Fruit fly (Drosophila melanogaster) whole organism, prepupa: ENCODE results near the gene MED14.

Experiments used
- Blimp-1 ChIP-seq: fragments of 200-800 bp; sonication (Bioruptor generic); optimal IDR thresholded peaks from 3 replicates; lab custom pipeline; 2017; ENCODE audit warnings: missing biosample characterization, missing genetic modification characterization, mild to moderate bottlenecking, moderate library complexity, missing genetic modification reagents
- CG10631 ChIP-seq: fragments of 200-800 bp; sonication (Bioruptor generic); optimal IDR thresholded peaks from 2 replicates; lab custom pipeline; 2016; ENCODE audit warnings: missing biosample characterization, missing genetic modification characterization
- CG11294 ChIP-seq: fragments of 200-800 bp; sonication (Bioruptor generic); IDR thresholded peaks from 2 replicates; pipeline ENCODE4 v1.3.6; 2022; ENCODE audit warnings: missing biosample characterization, missing genetic modification characterization
- CG11762 ChIP-seq: fragments of 200-800 bp; sonication (Bioruptor generic); optimal IDR thresholded peaks from 3 replicates; lab custom pipeline; 2016; ENCODE audit warnings: missing biosample characterization, missing genetic modification characterization; ENCODE audit not compliant: insufficient read depth
- CG11902 ChIP-seq: fragments of 200-800 bp; sonication (Bioruptor generic); optimal IDR thresholded peaks from 3 replicates; lab custom pipeline; 2016; ENCODE audit warnings: missing biosample characterization, missing genetic modification characterization
- CG15336 ChIP-seq: fragments of 200-800 bp; sonication (Bioruptor generic); IDR thresholded peaks from 2 replicates; pipeline ENCODE4 v1.3.6; 2022; ENCODE audit warnings: missing biosample characterization, missing genetic modification characterization
- CG1621 ChIP-seq: fragments of 200-800 bp; sonication (Bioruptor generic); optimal IDR thresholded peaks from 3 replicates; lab custom pipeline; 2018; ENCODE audit warnings: missing biosample characterization, mild to moderate bottlenecking, missing genetic modification characterization
- CG3032 ChIP-seq: fragments of 200-800 bp; optimal IDR thresholded peaks from 2 replicates; lab custom pipeline; 2019; ENCODE audit warnings: missing biosample characterization, mild to moderate bottlenecking, missing genetic modification characterization, moderate library complexity
- CG31627 ChIP-seq: fragments of 200-800 bp; sonication (Bioruptor generic); optimal IDR thresholded peaks from 3 replicates; lab custom pipeline; 2016; ENCODE audit warnings: missing biosample characterization, missing genetic modification characterization
- CG32006 ChIP-seq: fragments of 200-800 bp; sonication (Bioruptor generic); optimal IDR thresholded peaks from 3 replicates; lab custom pipeline; 2017; ENCODE audit warnings: missing biosample characterization, mild to moderate bottlenecking, missing genetic modification characterization
- CG34406 ChIP-seq: fragments of 200-800 bp; sonication (Bioruptor generic); optimal IDR thresholded peaks from 3 replicates; lab custom pipeline; 2016; ENCODE audit warnings: missing biosample characterization, missing genetic modification characterization
- CG4318 ChIP-seq: fragments of 200-800 bp; sonication (Bioruptor generic); optimal IDR thresholded peaks from 3 replicates; lab custom pipeline; 2017; ENCODE audit warnings: missing biosample characterization, mild to moderate bottlenecking, missing genetic modification characterization
- CG6163 ChIP-seq: fragments of 200-800 bp; sonication (Bioruptor generic); IDR thresholded peaks from 3 replicates; pipeline ENCODE4 v1.3.6; 2022; ENCODE audit warnings: missing biosample characterization, missing genetic modification characterization
- CG6276 ChIP-seq: fragments of 200-800 bp; sonication (Bioruptor generic); optimal IDR thresholded peaks from 2 replicates; lab custom pipeline; 2017; ENCODE audit warnings: missing biosample characterization, mild to moderate bottlenecking, missing genetic modification characterization
- CG6792 ChIP-seq: fragments of 200-800 bp; sonication (Bioruptor generic); optimal IDR thresholded peaks from 3 replicates; lab custom pipeline; 2016; ENCODE audit warnings: missing biosample characterization, missing genetic modification characterization
- CG6854 ChIP-seq: fragments of 200-800 bp; sonication (Bioruptor generic); optimal IDR thresholded peaks from 2 replicates; lab custom pipeline; 2017; ENCODE audit warnings: missing biosample characterization, mild to moderate bottlenecking, missing genetic modification characterization
- CG8119 ChIP-seq: fragments of 200-800 bp; sonication (Bioruptor generic); IDR thresholded peaks from 3 replicates; pipeline ENCODE4 v1.3.6; 2022; ENCODE audit warnings: missing biosample characterization, missing genetic modification characterization
- CG8319 ChIP-seq: fragments of 200-800 bp; sonication (Bioruptor generic); optimal IDR thresholded peaks from 3 replicates; lab custom pipeline; 2016; ENCODE audit warnings: missing biosample characterization, missing genetic modification characterization
- CG8632 ChIP-seq: fragments of 200-800 bp; sonication (Bioruptor generic); optimal IDR thresholded peaks from 3 replicates; lab custom pipeline; 2016; ENCODE audit warnings: missing biosample characterization, missing genetic modification characterization
- Eip75B ChIP-seq: fragments of 200-800 bp; sonication (Bioruptor generic); optimal IDR thresholded peaks from 3 replicates; lab custom pipeline; 2016; ENCODE audit warnings: missing biosample characterization, missing genetic modification characterization
- Eip78C ChIP-seq: fragments of 200-800 bp; sonication (Bioruptor generic); peaks from one replicate; lab custom pipeline; 2016; ENCODE audit warnings: missing biosample characterization, missing genetic modification characterization
- Eip93F ChIP-seq: fragments of 200-800 bp; sonication (Bioruptor generic); optimal IDR thresholded peaks from 2 replicates; lab custom pipeline; 2016; ENCODE audit warnings: missing biosample characterization, mild to moderate bottlenecking, missing genetic modification characterization
- Ets96B ChIP-seq: fragments of 200-800 bp; optimal IDR thresholded peaks from 2 replicates; lab custom pipeline; 2019; ENCODE audit warnings: missing biosample characterization, mild to moderate bottlenecking, missing genetic modification characterization, moderate library complexity
- Gug ChIP-seq: fragments of 200-800 bp; sonication (Bioruptor generic); IDR thresholded peaks from 2 replicates; pipeline ENCODE4 v1.3.6; 2022; ENCODE audit warnings: missing biosample characterization, missing genetic modification characterization
- Hr38 ChIP-seq: sonication (Bioruptor generic); optimal IDR thresholded peaks from 2 replicates; lab custom pipeline; 2016; ENCODE audit warnings: missing biosample characterization, missing genetic modification characterization
- Hr4 ChIP-seq: fragments of 200-800 bp; sonication (Bioruptor generic); optimal IDR thresholded peaks from 3 replicates; lab custom pipeline; 2016; ENCODE audit warnings: missing biosample characterization, missing genetic modification characterization
- Lpt ChIP-seq: fragments of 200-800 bp; sonication (Bioruptor generic); optimal IDR thresholded peaks from 3 replicates; lab custom pipeline; 2016; ENCODE audit warnings: missing biosample characterization, missing genetic modification characterization
- Met ChIP-seq: fragments of 200-800 bp; sonication (Bioruptor generic); optimal IDR thresholded peaks from 3 replicates; lab custom pipeline; 2016; ENCODE audit warnings: missing biosample characterization, missing genetic modification characterization
- OdsH ChIP-seq: fragments of 200-800 bp; sonication (Bioruptor generic); optimal IDR thresholded peaks from 3 replicates; lab custom pipeline; 2016; ENCODE audit warnings: missing biosample characterization, missing genetic modification characterization
- Smox ChIP-seq: fragments of 200-800 bp; sonication (Bioruptor generic); optimal IDR thresholded peaks from 3 replicates; lab custom pipeline; 2016; ENCODE audit warnings: missing biosample characterization, missing genetic modification characterization
- Sox102F ChIP-seq: fragments of 200-800 bp; sonication (Bioruptor generic); optimal IDR thresholded peaks from 2 replicates; lab custom pipeline; 2016; ENCODE audit warnings: missing biosample characterization, mild to moderate bottlenecking, missing genetic modification characterization
- Sox14 ChIP-seq: fragments of 200-800 bp; sonication (Bioruptor generic); optimal IDR thresholded peaks from 3 replicates; lab custom pipeline; 2016; ENCODE audit warnings: missing biosample characterization, missing genetic modification characterization
- Sox15 ChIP-seq: fragments of 200-800 bp; sonication (Bioruptor generic); optimal IDR thresholded peaks from 3 replicates; lab custom pipeline; 2016; ENCODE audit warnings: missing biosample characterization, missing genetic modification characterization
- acj6 ChIP-seq: fragments of 200-800 bp; sonication (Bioruptor generic); optimal IDR thresholded peaks from 3 replicates; lab custom pipeline; 2016; ENCODE audit warnings: missing biosample characterization, missing genetic modification characterization
- cyc ChIP-seq: fragments of 200-800 bp; sonication (Bioruptor generic); optimal IDR thresholded peaks from 3 replicates; lab custom pipeline; 2016; ENCODE audit warnings: missing biosample characterization, missing genetic modification characterization
- dac ChIP-seq: fragments of 200-800 bp; sonication (Bioruptor generic); optimal IDR thresholded peaks from 2 replicates; lab custom pipeline; 2017; ENCODE audit warnings: missing biosample characterization, mild to moderate bottlenecking, missing genetic modification characterization
- dsx ChIP-seq: fragments of 200-800 bp; optimal IDR thresholded peaks from 3 replicates; lab custom pipeline; 2019; ENCODE audit warnings: missing biosample characterization, mild to moderate bottlenecking, missing genetic modification characterization, moderate library complexity; ENCODE audit not compliant: poor library complexity, severe bottlenecking
- eg ChIP-seq: fragments of 200-800 bp; sonication (Bioruptor generic); IDR thresholded peaks from 3 replicates; pipeline ENCODE4 v1.3.6; 2022; ENCODE audit warnings: missing biosample characterization, missing genetic modification characterization
- fd59A ChIP-seq: fragments of 200-800 bp; sonication (Bioruptor generic); optimal IDR thresholded peaks from 2 replicates; lab custom pipeline; 2017; ENCODE audit warnings: missing biosample characterization, mild to moderate bottlenecking, missing genetic modification characterization, missing genetic modification reagents
- fd85E ChIP-seq: fragments of 200-800 bp; sonication (Bioruptor generic); optimal IDR thresholded peaks from 3 replicates; lab custom pipeline; 2016; ENCODE audit warnings: missing biosample characterization, missing genetic modification characterization
- fkh ChIP-seq: fragments of 200-800 bp; sonication (Bioruptor generic); optimal IDR thresholded peaks from 3 replicates; lab custom pipeline; 2017; ENCODE audit warnings: missing biosample characterization, mild to moderate bottlenecking, missing genetic modification characterization, moderate library complexity
- lz ChIP-seq: fragments of 200-800 bp; sonication (Bioruptor generic); optimal IDR thresholded peaks from 3 replicates; lab custom pipeline; 2016; ENCODE audit warnings: missing biosample characterization, missing genetic modification characterization
- pdm3 ChIP-seq: fragments of 200-800 bp; sonication (Bioruptor generic); optimal IDR thresholded peaks from 3 replicates; lab custom pipeline; 2016; ENCODE audit warnings: missing biosample characterization, missing genetic modification characterization
- spab ChIP-seq: fragments of 200-800 bp; sonication (Bioruptor generic); optimal IDR thresholded peaks from 2 replicates; lab custom pipeline; 2017; ENCODE audit warnings: missing biosample characterization, mild to moderate bottlenecking, missing genetic modification characterization, missing genetic modification reagents
- ss ChIP-seq, 2 experiments: fragments of 200-800 bp; sonication (Bioruptor generic); optimal IDR thresholded peaks; 2 replicates in 1 of 2; 3 replicates in 1 of 2; lab custom pipeline; 2017 to 2018; ENCODE audit warnings: mild to moderate bottlenecking in 2 of 2, missing biosample characterization in 2 of 2, missing genetic modification characterization in 2 of 2, moderate library complexity in 1 of 2

Gene MED14

dm6 chr3L:602531-602930 is 9.5 kb downstream of the MED14 start (continued):
- no peak for TF ChIP-seq dsx (GFP tag; lab: Kevin White, UChicago)
- TF ChIP-seq CG34406 (GFP tag; lab: Kevin White, UChicago) = no peak
- TF ChIP-seq CG3032 (tag; lab: Kevin White, UChicago) = peak; percentile 52
- no peak for TF ChIP-seq Smox
- no peak for TF ChIP-seq CG32006 (GFP tag; lab: Kevin White, UChicago)
- no peak for TF ChIP-seq Hr38 (GFP tag; lab: Kevin White, UChicago)
- TF ChIP-seq CG6854 (GFP tag; lab: Kevin White, UChicago) = no peak
- TF ChIP-seq Gug (GFP tag; lab: Robert Waterston, UW) = peak; percentile 85
- peak; percentile 54; the same call in 1 of the 3 replicates for TF ChIP-seq CG8119
- no peak for TF ChIP-seq spab
- TF ChIP-seq dac (GFP tag; lab: Kevin White, UChicago) = no peak
- TF ChIP-seq Eip78C = no peak
- no peak for TF ChIP-seq Sox102F (GFP tag; lab: Kevin White, UChicago)
- no peak for TF ChIP-seq CG8632

dm6 chr3L:603188-603587 is 10.1 kb downstream of the MED14 start:
- TF ChIP-seq CG6163 = 0 out of 3 replicates have a peak, but pooled peaks have one; percentile 19
- no peak for TF ChIP-seq CG4318 (GFP tag; lab: Kevin White, UChicago)

- peak; percentile 85 for TF ChIP-seq Eip78C
- no peak for TF ChIP-seq CG32006 (GFP tag; lab: Kevin White, UChicago)
- TF ChIP-seq CG4318 (GFP tag; lab: Kevin White, UChicago) = no peak
- TF ChIP-seq CG31627 (GFP tag; lab: Kevin White, UChicago) = no peak
- no peak for TF ChIP-seq Met (GFP tag; lab: Kevin White, UChicago)
- no peak for TF ChIP-seq acj6 (GFP tag; lab: Kevin White, UChicago)
- no peak for TF ChIP-seq OdsH (GFP tag; lab: Kevin White, UChicago)
- no peak for TF ChIP-seq CG6792 (GFP tag; lab: Kevin White, UChicago)
- peak; percentile 69 for TF ChIP-seq CG6163
- no peak for TF ChIP-seq dac (GFP tag; lab: Kevin White, UChicago)
- TF ChIP-seq CG6854 (GFP tag; lab: Kevin White, UChicago) = peak; percentile 37
- TF ChIP-seq fd59A (GFP tag; lab: Kevin White, UChicago) = no peak
- TF ChIP-seq Eip93F (GFP tag; lab: Kevin White, UChicago) = no peak
- no peak for TF ChIP-seq fd85E (GFP tag; lab: Kevin White, UChicago)
- 0 out of 2 replicates have a peak, but pooled peaks have one; percentile 11 for TF ChIP-seq Gug (GFP tag; lab: Robert Waterston, UW)
- peak; percentile 54 to 74 for TF ChIP-seq ss (GFP tag; optimal IDR thresholded peaks at IDR 0.05; lab: Kevin White, UChicago)
- TF ChIP-seq CG11902 (GFP tag; lab: Kevin White, UChicago) = no peak
- TF ChIP-seq CG3032 (tag; lab: Kevin White, UChicago) = no peak
- TF ChIP-seq spab = no peak
- TF ChIP-seq eg (GFP tag; lab: Robert Waterston, UW) = peak; percentile 39; the same call in 2 of the 3 replicates
- TF ChIP-seq Blimp-1 (GFP tag; lab: Kevin White, UChicago) = no peak
- peak; percentile 96 for TF ChIP-seq fkh (GFP tag; lab: Kevin White, UChicago)
- peak; percentile 1 for TF ChIP-seq CG8632
- peak; percentile 53 for TF ChIP-seq dsx (GFP tag; lab: Kevin White, UChicago)
- no peak; the same call in 1 of the 2 replicates for TF ChIP-seq CG15336 (GFP tag; lab: Robert Waterston, UW)
- TF ChIP-seq Hr4 (GFP tag; lab: Kevin White, UChicago) = no peak
- TF ChIP-seq CG10631 (GFP tag; lab: Kevin White, UChicago) = no peak
- no peak for TF ChIP-seq CG11294
- TF ChIP-seq CG8319 (GFP tag; lab: Kevin White, UChicago) = no peak
- TF ChIP-seq CG1621 (tag; lab: Kevin White, UChicago) = no peak
- TF ChIP-seq Sox102F (GFP tag; lab: Kevin White, UChicago) = no peak
- TF ChIP-seq CG11762 = no peak
- TF ChIP-seq Lpt (GFP tag; lab: Kevin White, UChicago) = no peak
- TF ChIP-seq cyc (GFP tag; lab: Kevin White, UChicago) = no peak
- TF ChIP-seq Eip75B (GFP tag; lab: Kevin White, UChicago) = no peak
- no peak for TF ChIP-seq Sox14 (GFP tag; lab: Kevin White, UChicago)
- no peak for TF ChIP-seq Sox15 (GFP tag; lab: Kevin White, UChicago)
- TF ChIP-seq pdm3 (GFP tag; lab: Kevin White, UChicago) = no peak
- TF ChIP-seq Ets96B (tag; lab: Kevin White, UChicago) = no peak
- TF ChIP-seq CG6276 (GFP tag; lab: Kevin White, UChicago) = peak; percentile 36
- TF ChIP-seq lz = no peak
Observed at dm6 chr3L:603847-604550, 11.0 kb downstream of the MED14 start, which contains the start of gene CG13893. TSS of gene CG13893 (minus strand) at chr3L:604008.
